Worm (Caenorhabditis elegans) whole organism, late embryonic: Measurements from ENCODE around the gene Y51B9A.7.

ENCODE experiments used
- C08G9.2 ChIP-seq: sonication (generic microtip); optimal IDR thresholded peaks from 2 replicates; lab custom pipeline; 2016; ENCODE audit warnings: mild to moderate bottlenecking, missing genetic modification characterization, moderate library complexity, missing compliant biosample characterization
- ceh-14 ChIP-seq: sonication (generic microtip); optimal IDR thresholded peaks from 2 replicates; lab custom pipeline; 2016; ENCODE audit warnings: missing genotype, missing genetic modification characterization, missing compliant biosample characterization
- ceh-34 ChIP-seq: sonication (generic microtip); optimal IDR thresholded peaks from 2 replicates; lab custom pipeline; 2016; ENCODE audit warnings: mild to moderate bottlenecking, missing genetic modification characterization, missing compliant biosample characterization
- ceh-9 ChIP-seq: sonication (generic microtip); optimal IDR thresholded peaks from 2 replicates; lab custom pipeline; 2016; ENCODE audit warnings: mild to moderate bottlenecking, missing genetic modification characterization, inconsistent platforms, missing compliant biosample characterization
- dmd-4 ChIP-seq: sonication (generic microtip); optimal IDR thresholded peaks from 2 replicates; lab custom pipeline; 2016; ENCODE audit warnings: borderline replicate concordance, missing genetic modification characterization, missing compliant biosample characterization
- elt-2 ChIP-seq: sonication (generic microtip); optimal IDR thresholded peaks from 2 replicates; lab custom pipeline; 2016; ENCODE audit warnings: missing genetic modification reagents, missing genetic modification characterization, missing compliant biosample characterization
- fkh-10 ChIP-seq: fragments of 150-350 bp; optimal IDR thresholded peaks from 2 replicates; lab custom pipeline; 2014; ENCODE audit warnings: missing biosample characterization, missing genetic modification reagents, missing genetic modification characterization
- gmeb-2 ChIP-seq: sonication (generic microtip); optimal IDR thresholded peaks from 2 replicates; lab custom pipeline; 2016; ENCODE audit warnings: missing genetic modification characterization, inconsistent platforms, missing compliant biosample characterization
- lin-11 ChIP-seq: fragments of 200-800 bp; sonication (Bioruptor generic); optimal IDR thresholded peaks from 2 replicates; lab custom pipeline; 2018; ENCODE audit warnings: mild to moderate bottlenecking, missing genetic modification characterization, missing compliant biosample characterization
- odd-2 ChIP-seq: sonication (generic microtip); optimal IDR thresholded peaks from 2 replicates; lab custom pipeline; 2017; ENCODE audit warnings: antibody characterized with exemption, mild to moderate bottlenecking, missing genetic modification characterization, missing compliant biosample characterization
- pha-2 ChIP-seq: sonication (generic microtip); optimal IDR thresholded peaks from 2 replicates; lab custom pipeline; 2017; ENCODE audit warnings: mild to moderate bottlenecking, missing genetic modification characterization, missing compliant biosample characterization
- pros-1 ChIP-seq: fragments of 150-350 bp; optimal IDR thresholded peaks from 2 replicates; lab custom pipeline; 2014; ENCODE audit warnings: missing biosample characterization, missing genetic modification reagents, missing genetic modification characterization
- sox-2 ChIP-seq: fragments of 200-800 bp; sonication (Bioruptor generic); IDR thresholded peaks from 2 replicates; pipeline ENCODE4 v1.3.6; 2022; ENCODE audit warnings: missing genetic modification reagents, missing genetic modification characterization, missing compliant biosample characterization
- sox-4 ChIP-seq: sonication (generic microtip); optimal IDR thresholded peaks from 2 replicates; lab custom pipeline; 2017; ENCODE audit warnings: mild to moderate bottlenecking, missing genetic modification characterization, inconsistent platforms, missing compliant biosample characterization
- tbx-2 ChIP-seq: sonication (generic microtip); optimal IDR thresholded peaks from 2 replicates; lab custom pipeline; 2016; ENCODE audit warnings: missing genetic modification characterization, missing compliant biosample characterization
- tbx-7 ChIP-seq: sonication (generic microtip); optimal IDR thresholded peaks from 2 replicates; lab custom pipeline; 2016; ENCODE audit warnings: missing genotype, missing genetic modification characterization, missing compliant biosample characterization
- unc-42 ChIP-seq: sonication (generic microtip); optimal IDR thresholded peaks from 2 replicates; lab custom pipeline; 2016; ENCODE audit warnings: missing genotype, missing genetic modification characterization, missing compliant biosample characterization

The Y51B9A.7 gene

DNA sequence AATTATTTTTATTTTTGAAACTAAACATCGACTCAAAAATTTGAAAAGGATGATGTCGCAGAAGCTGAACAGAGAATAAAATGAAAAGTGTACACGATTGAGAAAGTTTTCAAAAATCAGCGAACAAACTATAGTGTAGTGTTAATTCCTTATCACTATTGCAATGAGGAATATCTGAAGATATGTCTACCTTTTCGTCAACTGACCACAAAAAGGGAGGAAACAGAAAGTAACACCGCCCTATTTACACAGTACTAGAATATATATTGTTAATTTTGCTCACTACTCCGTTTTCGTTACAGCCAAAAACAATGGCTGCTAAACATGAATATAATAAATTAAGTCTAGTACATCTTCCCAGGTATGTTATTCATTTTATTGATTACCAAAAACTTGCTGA, 48.1 kb downstream of the Y51B9A.7 start, which contains the start of gene chil-18:
chil-18 (plus strand) TSS at position 301 of the 400 bp plus-strand sequence.
- TF ChIP-seq ceh-14 (tag; lab: Kevin White, UChicago), result no peak
- no peak for TF ChIP-seq unc-42 (tag; lab: Kevin White, UChicago)
- TF ChIP-seq ceh-9 (tag; lab: Kevin White, UChicago), result no peak
- no peak for TF ChIP-seq gmeb-2 (tag; lab: Kevin White, UChicago)
- TF ChIP-seq dmd-4 (tag; lab: Kevin White, UChicago), result no peak
- TF ChIP-seq tbx-7 (tag; lab: Kevin White, UChicago), result no peak
- TF ChIP-seq lin-11 (tag; lab: Kevin White, UChicago), result no peak
- TF ChIP-seq pha-2, result no peak
- no peak for TF ChIP-seq pros-1 (tag; lab: Kevin White, UChicago)
- TF ChIP-seq tbx-2, result no peak
- TF ChIP-seq sox-4 (tag; lab: Kevin White, UChicago), result no peak
- TF ChIP-seq sox-2, result no peak
- no peak for TF ChIP-seq fkh-10 (GFP tag; lab: Kevin White, UChicago)
- no peak for TF ChIP-seq odd-2 (tag; lab: Kevin White, UChicago)
- TF ChIP-seq C08G9.2 (tag; lab: Kevin White, UChicago), result no peak
- TF ChIP-seq ceh-34, result no peak
- TF ChIP-seq elt-2 (tag; lab: Kevin White, UChicago), result no peak
- TF ChIP-seq, all 69 proteins: peak for 0
